Worm (Caenorhabditis elegans) whole organism, midembryonic: ENCODE measurements around the gene tph-1.

Experiments used
- T22C8.4 ChIP-seq: fragments of 200-800 bp; sonication (Bioruptor generic); IDR thresholded peaks from 2 replicates; pipeline ENCODE4 v1.3.6; 2022; ENCODE audit warnings: missing genetic modification characterization, missing compliant biosample characterization
- cog-1 ChIP-seq: sonication (generic microtip); optimal IDR thresholded peaks from 2 replicates; lab custom pipeline; 2016; ENCODE audit warnings: missing genetic modification characterization, missing compliant biosample characterization
- flt-1 ChIP-seq: fragments of 200-800 bp; sonication (Bioruptor generic); IDR thresholded peaks from 2 replicates; pipeline ENCODE4 v1.3.6; 2022; ENCODE audit warnings: missing genetic modification characterization, missing compliant biosample characterization
- klf-2 ChIP-seq: fragments of 200-800 bp; sonication (Bioruptor generic); conservative IDR thresholded peaks from 2 replicates; pipeline ENCODE4 v1.3.6; 2022; ENCODE audit warnings: missing genetic modification reagents, missing genetic modification characterization, missing compliant biosample characterization
- med-1 ChIP-seq: sonication (generic microtip); optimal IDR thresholded peaks from 2 replicates; lab custom pipeline; 2017; ENCODE audit warnings: missing genetic modification characterization, mild to moderate bottlenecking, missing compliant biosample characterization, antibody characterized with exemption, missing genetic modification reagents; ENCODE audit not compliant: insufficient read depth
- ref-1 ChIP-seq: fragments of 200-800 bp; sonication (Bioruptor generic); conservative IDR thresholded peaks from 2 replicates; pipeline ENCODE4 v1.3.6; 2022; ENCODE audit warnings: missing genetic modification reagents, missing genetic modification characterization, missing compliant biosample characterization
- tab-1 ChIP-seq: fragments of 200-800 bp; sonication (Bioruptor generic); IDR thresholded peaks from 2 replicates; pipeline ENCODE4 v1.3.6; 2022; ENCODE audit warnings: missing genetic modification characterization, missing compliant biosample characterization
- ztf-23 ChIP-seq: fragments of 200-800 bp; sonication (Bioruptor generic); IDR thresholded peaks from 2 replicates; pipeline ENCODE4 v1.3.6; 2022; ENCODE audit warnings: missing genetic modification reagents, missing genetic modification characterization, missing compliant biosample characterization
- ztf-29 ChIP-seq: fragments of 200-800 bp; sonication (Bioruptor generic); IDR thresholded peaks from 2 replicates; pipeline ENCODE4 v1.3.6; 2022; ENCODE audit warnings: missing genetic modification reagents, missing genetic modification characterization, missing compliant biosample characterization

The tph-1 gene

ce11 chrII:7599357-7599756, 50.2 kb downstream of the tph-1 start, which contains the start of gene npp-21:
Gene npp-21, plus strand, starts transcription at chrII:7599657.
- no peak for TF ChIP-seq klf-2 (GFP tag; lab: Robert Waterston, UW)
- no peak for TF ChIP-seq tab-1
- no peak for TF ChIP-seq T22C8.4 (GFP tag; lab: Robert Waterston, UW)
- no peak for TF ChIP-seq flt-1 (GFP tag; lab: Robert Waterston, UW)
- TF ChIP-seq ref-1 (GFP tag; lab: Robert Waterston, UW): no peak
- TF ChIP-seq ztf-23: no peak
- TF ChIP-seq ztf-29 (GFP tag; lab: Robert Waterston, UW): no peak
- TF ChIP-seq med-1 (GFP tag; lab: Kevin White, UChicago): no peak
- no peak for TF ChIP-seq cog-1 (tag; lab: Kevin White, UChicago)
